Worm (Caenorhabditis elegans) whole organism, L2 larva: ENCODE results near the gene dlg-1.

Experiments used
- Y55F3AM.14 ChIP-seq: fragments of 200-800 bp; sonication (Bioruptor generic); optimal IDR thresholded peaks from 2 replicates; lab custom pipeline; 2018; ENCODE audit warnings: mild to moderate bottlenecking, missing genetic modification characterization, missing compliant biosample characterization
- ama-1 ChIP-seq: fragments of 150-350 bp; optimal IDR thresholded peaks from 2 replicates; lab custom pipeline; 2018; ENCODE audit warnings: inconsistent platforms
- ceh-82 ChIP-seq: fragments of 150-350 bp; optimal IDR thresholded peaks from 2 replicates; lab custom pipeline; 2014; ENCODE audit warnings: missing biosample characterization, missing genetic modification characterization
- elt-3 ChIP-seq: sonication (generic microtip); optimal IDR thresholded peaks from 2 replicates; lab custom pipeline; 2017; ENCODE audit warnings: missing biosample characterization, missing genetic modification characterization
- lsy-2 ChIP-seq, 2 experiments: fragments of 150-350 bp in 1 of 2; sonication (generic microtip) in 1 of 2; optimal IDR thresholded peaks; 2 replicates each; lab custom pipeline; 2014 to 2017; ENCODE audit warnings: missing biosample characterization in 2 of 2, missing genetic modification characterization in 2 of 2
- nhr-12 ChIP-seq: fragments of 150-350 bp; optimal IDR thresholded peaks from 2 replicates; lab custom pipeline; 2014; ENCODE audit warnings: missing biosample characterization, missing genetic modification characterization
- nhr-6 ChIP-seq: fragments of 150-350 bp; optimal IDR thresholded peaks from 2 replicates; lab custom pipeline; 2014; ENCODE audit warnings: missing biosample characterization, missing genetic modification characterization
- nhr-77 ChIP-seq: fragments of 150-350 bp; optimal IDR thresholded peaks from 2 replicates; lab custom pipeline; 2014; ENCODE audit warnings: missing biosample characterization, missing genetic modification characterization
- unc-39 ChIP-seq: fragments of 150-350 bp; optimal IDR thresholded peaks from 2 replicates; lab custom pipeline; 2014; ENCODE audit warnings: missing biosample characterization, missing genetic modification characterization
- zag-1 ChIP-seq: fragments of 150-350 bp; optimal IDR thresholded peaks from 2 replicates; lab custom pipeline; 2014; ENCODE audit warnings: missing biosample characterization, missing genetic modification characterization
- ztf-11 ChIP-seq: sonication (generic microtip); optimal IDR thresholded peaks from 2 replicates; lab custom pipeline; 2017; ENCODE audit warnings: missing biosample characterization, missing genetic modification characterization
- ztf-4 ChIP-seq: fragments of 150-350 bp; optimal IDR thresholded peaks from 2 replicates; lab custom pipeline; 2014; ENCODE audit warnings: missing biosample characterization, missing genetic modification characterization

ce11 chrX:5476357-5476756, 3.1 kb upstream of the dlg-1 start:
- TF ChIP-seq Y55F3AM.14 (GFP tag; lab: Kevin White, UChicago) (no peak), unc-39 (tag; lab: Kevin White, UChicago) (no peak), nhr-6 (tag; lab: Kevin White, UChicago) (no peak), nhr-77 (tag; lab: Kevin White, UChicago) (no peak), ama-1 (no peak), elt-3 (tag; lab: Kevin White, UChicago) (no peak), lsy-2 (tag; optimal IDR thresholded peaks at IDR 0.05; lab: Kevin White, UChicago) (no peak), ztf-11 (tag; lab: Kevin White, UChicago) (no peak), ceh-82 (tag; lab: Kevin White, UChicago) (no peak), ztf-4 (tag; lab: Kevin White, UChicago) (no peak), zag-1 (tag; lab: Kevin White, UChicago) (no peak), nhr-12 (tag; lab: Kevin White, UChicago) (no peak)
